Worm (Caenorhabditis elegans) whole organism, young adult: Measurements from ENCODE around the gene ZK795.3.
A peak's percentile ranks its signal among the peaks of the same experiment; 100 is the strongest.

Source experiments
- D2030.7 ChIP-seq: fragments of 200-800 bp; sonication (Bioruptor generic); IDR thresholded peaks from 2 replicates; pipeline ENCODE4 v1.3.6; 2022; ENCODE audit warnings: missing genetic modification reagents, missing genetic modification characterization, missing compliant biosample characterization
- F22D6.2 ChIP-seq: sonication (generic microtip); optimal IDR thresholded peaks from 2 replicates; lab custom pipeline; 2016; ENCODE audit warnings: mild to moderate bottlenecking, missing genetic modification characterization, missing compliant biosample characterization
- F23B12.7 ChIP-seq: sonication (generic microtip); optimal IDR thresholded peaks from 2 replicates; lab custom pipeline; 2017; ENCODE audit warnings: missing genetic modification characterization, mild to moderate bottlenecking, missing compliant biosample characterization, antibody characterized with exemption, moderate library complexity; ENCODE audit not compliant: insufficient read depth
- F37B4.10 ChIP-seq: fragments of 200-800 bp; sonication (Bioruptor generic); IDR thresholded peaks from 2 replicates; pipeline ENCODE4 v1.3.6; 2022; ENCODE audit warnings: missing genetic modification characterization, missing compliant biosample characterization
- F49E8.2 ChIP-seq: sonication (generic microtip); optimal IDR thresholded peaks from 3 replicates; lab custom pipeline; 2017; ENCODE audit warnings: missing genetic modification characterization, mild to moderate bottlenecking, missing compliant biosample characterization, antibody characterized with exemption, moderate library complexity; ENCODE audit not compliant: insufficient read depth
- F52B5.7 ChIP-seq: sonication (generic microtip); optimal IDR thresholded peaks from 2 replicates; lab custom pipeline; 2016; ENCODE audit warnings: mild to moderate bottlenecking, missing genetic modification characterization, missing compliant biosample characterization
- K11D2.4 ChIP-seq: fragments of 200-800 bp; sonication (Bioruptor generic); IDR thresholded peaks from 2 replicates; pipeline ENCODE4 v1.3.6; 2022; ENCODE audit warnings: missing genetic modification reagents, missing genetic modification characterization, missing compliant biosample characterization
- K12H6.12 ChIP-seq: fragments of 200-800 bp; sonication (Bioruptor generic); optimal IDR thresholded peaks from 2 replicates; lab custom pipeline; 2018; ENCODE audit warnings: mild to moderate bottlenecking, missing genetic modification characterization, missing compliant biosample characterization
- ZK185.1 ChIP-seq: sonication (generic microtip); optimal IDR thresholded peaks from 2 replicates; lab custom pipeline; 2016; ENCODE audit warnings: mild to moderate bottlenecking, missing genetic modification characterization, missing compliant biosample characterization; ENCODE audit not compliant: poor library complexity, severe bottlenecking
- ama-1 ChIP-seq, 3 experiments: fragments of 150-350 bp in 1 of 3; sonication (generic microtip) in 2 of 3; optimal IDR thresholded peaks; 2 replicates each; lab custom pipeline; 2014 to 2018; ENCODE audit warnings: missing biosample characterization in 2 of 3, missing genetic modification characterization in 2 of 3, missing genetic modification reagents in 2 of 3
- cebp-1 ChIP-seq, 2 experiments: fragments of 200-800 bp in 1 of 2; sonication (Bioruptor generic) in 1 of 2; sonication (generic microtip) in 1 of 2; IDR thresholded peaks in 1 of 2; optimal IDR thresholded peaks in 1 of 2; 2 replicates each; pipeline versions ENCODE4 v1.3.6 to Lab custom; 2017 to 2022; ENCODE audit warnings: missing compliant biosample characterization in 2 of 2, missing genetic modification characterization in 2 of 2, mild to moderate bottlenecking in 1 of 2, missing genetic modification reagents in 1 of 2, moderate library complexity in 1 of 2
- ceh-79 ChIP-seq: sonication (generic microtip); optimal IDR thresholded peaks from 2 replicates; lab custom pipeline; 2017; ENCODE audit warnings: mild to moderate bottlenecking, missing genetic modification characterization, missing compliant biosample characterization
- ceh-91 ChIP-seq: fragments of 200-800 bp; sonication (Bioruptor generic); IDR thresholded peaks from 2 replicates; pipeline ENCODE4 v1.3.6; 2022; ENCODE audit warnings: missing genetic modification reagents, missing genetic modification characterization, missing compliant biosample characterization
- him-1 ChIP-seq: sonication (generic microtip); optimal IDR thresholded peaks from 2 replicates; lab custom pipeline; 2016; ENCODE audit warnings: missing genotype, missing genetic modification reagents, missing genetic modification characterization, missing compliant biosample characterization
- hmg-1.2 ChIP-seq: fragments of 200-800 bp; sonication (Bioruptor generic); IDR thresholded peaks from 2 replicates; pipeline ENCODE4 v1.3.6; 2022; ENCODE audit warnings: missing genetic modification reagents, missing genetic modification characterization, missing compliant biosample characterization
- hmg-20 ChIP-seq: fragments of 200-800 bp; sonication (Bioruptor generic); IDR thresholded peaks from 2 replicates; pipeline ENCODE4 v1.3.6; 2022; ENCODE audit warnings: missing genetic modification reagents, missing genetic modification characterization, missing compliant biosample characterization
- lag-1 ChIP-seq: fragments of 200-800 bp; sonication (Bioruptor generic); IDR thresholded peaks from 2 replicates; pipeline ENCODE4 v1.3.6; 2022; ENCODE audit warnings: missing genetic modification reagents, missing genetic modification characterization, missing compliant biosample characterization
- lin-35 ChIP-seq, 3 experiments: fragments of 150-350 bp in 2 of 3; sonication (generic microtip) in 1 of 3; optimal IDR thresholded peaks; 2 replicates each; lab custom pipeline; 2014 to 2018; ENCODE audit warnings: missing biosample characterization in 3 of 3, missing genetic modification characterization in 3 of 3, missing genetic modification reagents in 3 of 3
- lin-40 ChIP-seq: sonication (generic microtip); optimal IDR thresholded peaks from 2 replicates; lab custom pipeline; 2016; ENCODE audit warnings: missing genetic modification characterization, mild to moderate bottlenecking, missing compliant biosample characterization, missing genotype, missing genetic modification reagents
- lsl-1 ChIP-seq: fragments of 200-800 bp; sonication (Bioruptor generic); optimal IDR thresholded peaks from 2 replicates; lab custom pipeline; 2018; ENCODE audit warnings: mild to moderate bottlenecking, missing genetic modification characterization, moderate library complexity, missing compliant biosample characterization
- mcd-1 ChIP-seq: fragments of 200-800 bp; sonication (Bioruptor generic); IDR thresholded peaks from 2 replicates; pipeline ENCODE4 v1.3.6; 2022; ENCODE audit warnings: missing genetic modification reagents, missing genetic modification characterization, missing compliant biosample characterization
- mes-4 ChIP-seq: sonication (generic microtip); optimal IDR thresholded peaks from 2 replicates; lab custom pipeline; 2016; ENCODE audit warnings: missing genotype, missing genetic modification characterization, missing compliant biosample characterization
- mxl-1 ChIP-seq: sonication (generic microtip); optimal IDR thresholded peaks from 2 replicates; lab custom pipeline; 2016; ENCODE audit warnings: missing genetic modification characterization, missing compliant biosample characterization
- nhr-80 ChIP-seq: sonication (generic microtip); optimal IDR thresholded peaks from 2 replicates; lab custom pipeline; 2016; ENCODE audit warnings: missing genetic modification characterization, missing compliant biosample characterization
- nhr-90 ChIP-seq: sonication (generic microtip); optimal IDR thresholded peaks from 2 replicates; lab custom pipeline; 2016; ENCODE audit warnings: missing genotype, mild to moderate bottlenecking, missing genetic modification characterization, missing compliant biosample characterization
- pbrm-1 ChIP-seq: fragments of 200-800 bp; sonication (Bioruptor generic); IDR thresholded peaks from 2 replicates; pipeline ENCODE4 v1.3.6; 2022; ENCODE audit warnings: missing genetic modification reagents, missing genetic modification characterization, missing compliant biosample characterization
- rec-8 ChIP-seq, 2 experiments: sonication (generic microtip); optimal IDR thresholded peaks; 2 replicates each; lab custom pipeline; 2016; ENCODE audit warnings: mild to moderate bottlenecking in 2 of 2, missing genetic modification characterization in 2 of 2, missing genetic modification reagents in 2 of 2, missing genotype in 2 of 2, missing biosample characterization in 1 of 2, missing compliant biosample characterization in 1 of 2, moderate library complexity in 1 of 2
- sdz-38 ChIP-seq: sonication (generic microtip); optimal IDR thresholded peaks from 2 replicates; lab custom pipeline; 2016; ENCODE audit warnings: missing genotype, missing genetic modification characterization, missing compliant biosample characterization
- sea-2 ChIP-seq: fragments of 200-800 bp; sonication (Bioruptor generic); IDR thresholded peaks from 2 replicates; pipeline ENCODE4 v1.3.6; 2022; ENCODE audit warnings: missing genetic modification characterization, missing compliant biosample characterization
- snpc-1.1 ChIP-seq: sonication (generic microtip); optimal IDR thresholded peaks from 2 replicates; lab custom pipeline; 2017; ENCODE audit warnings: missing genetic modification characterization, mild to moderate bottlenecking, missing compliant biosample characterization, antibody characterized with exemption, moderate library complexity, missing genotype, missing genetic modification reagents; ENCODE audit not compliant: insufficient read depth
- snpc-4 ChIP-seq, 5 experiments: fragments of 150-350 bp in 1 of 5; sonication (generic microtip) in 4 of 5; optimal IDR thresholded peaks; 2 replicates each; lab custom pipeline; 2014 to 2018; ENCODE audit warnings: missing genetic modification characterization in 5 of 5, missing biosample characterization in 3 of 5, antibody characterized with exemption in 2 of 5, mild to moderate bottlenecking in 2 of 5, missing compliant biosample characterization in 2 of 5, missing genotype in 2 of 5, moderate library complexity in 2 of 5, missing genetic modification reagents in 1 of 5
- somi-1 ChIP-seq: fragments of 200-800 bp; sonication (Bioruptor generic); optimal IDR thresholded peaks from 2 replicates; lab custom pipeline; 2018; ENCODE audit warnings: mild to moderate bottlenecking, missing genetic modification characterization, missing compliant biosample characterization
- unc-62 ChIP-seq: fragments of 150-350 bp; optimal IDR thresholded peaks from 2 replicates; lab custom pipeline; 2014; ENCODE audit warnings: missing biosample characterization, missing genetic modification reagents, missing genetic modification characterization
- zim-3 ChIP-seq: sonication (generic microtip); optimal IDR thresholded peaks from 2 replicates; lab custom pipeline; 2017; ENCODE audit warnings: mild to moderate bottlenecking, missing genetic modification characterization, moderate library complexity, missing compliant biosample characterization
- ztf-26 ChIP-seq: sonication (generic microtip); optimal IDR thresholded peaks from 2 replicates; lab custom pipeline; 2017; ENCODE audit warnings: missing genetic modification characterization, missing compliant biosample characterization
- ztf-3 ChIP-seq: fragments of 200-800 bp; sonication (Bioruptor generic); optimal IDR thresholded peaks from 2 replicates; lab custom pipeline; 2018; ENCODE audit warnings: mild to moderate bottlenecking, missing genetic modification characterization, missing compliant biosample characterization

ZK795.3 gene

ce11 chrIV:12544624-12545023 lies 14.5 kb upstream of the ZK795.3 start:
- no peak for TF ChIP-seq snpc-4 (GFP tag; optimal IDR thresholded peaks at IDR 0.05; lab: Kevin White, UChicago)
- no peak for TF ChIP-seq snpc-4 (tag; optimal IDR thresholded peaks at IDR 0.05; lab: Kevin White, UChicago)
- no peak for TF ChIP-seq ztf-26 (tag; lab: Kevin White, UChicago)
- no peak for TF ChIP-seq lag-1
- TF ChIP-seq F22D6.2 (tag; lab: Kevin White, UChicago) = no peak
- TF ChIP-seq ztf-3 (GFP tag; lab: Kevin White, UChicago) = no peak
- TF ChIP-seq ama-1 (optimal IDR thresholded peaks at IDR 0.05; lab: Kevin White, UChicago) = no peak
- TF ChIP-seq ama-1 (GFP tag; optimal IDR thresholded peaks at IDR 0.05; lab: Kevin White, UChicago) = no peak
- no peak for TF ChIP-seq F23B12.7 (tag; lab: Kevin White, UChicago)
- TF ChIP-seq hmg-20 (GFP tag; lab: Robert Waterston, UW) = no peak
- no peak for TF ChIP-seq mes-4 (tag; lab: Kevin White, UChicago)
- TF ChIP-seq unc-62 (GFP tag; lab: Kevin White, UChicago) = no peak
- TF ChIP-seq snpc-1.1 (tag; lab: Kevin White, UChicago) = no peak
- TF ChIP-seq K11D2.4 (GFP tag; lab: Robert Waterston, UW) = no peak
- no peak for TF ChIP-seq somi-1 (GFP tag; lab: Kevin White, UChicago)

- TF ChIP-seq mcd-1 (GFP tag; lab: Robert Waterston, UW) (no peak), nhr-90 (no peak), F37B4.10 (no peak), hmg-1.2 (GFP tag; lab: Robert Waterston, UW) (peak; percentile 64; the same call in 1 of the 2 replicates), F52B5.7 (tag; lab: Kevin White, UChicago) (no peak)
These were observed 13.8 kb upstream of the ZK795.3 start for ce11 chrIV:12545393-12545792.

- TF ChIP-seq him-1 (tag; lab: Kevin White, UChicago) (no peak), nhr-80 (tag; lab: Kevin White, UChicago) (no peak), sdz-38 (tag; lab: Kevin White, UChicago) (no peak), lin-40 (no peak), zim-3 (no peak), lsl-1 (GFP tag; lab: Kevin White, UChicago) (no peak), ceh-79 (tag; lab: Kevin White, UChicago) (no peak), mxl-1 (tag; lab: Kevin White, UChicago) (no peak), sea-2 (GFP tag; lab: Robert Waterston, UW) (no peak), lin-35 (GFP tag; optimal IDR thresholded peaks at IDR 0.05; lab: Kevin White, UChicago) (no peak), ceh-91 (GFP tag; lab: Robert Waterston, UW) (no peak), ama-1 (optimal IDR thresholded peaks at IDR 0.05; lab: Kevin White, UChicago) (no peak), ama-1 (GFP tag; optimal IDR thresholded peaks at IDR 0.05; lab: Kevin White, UChicago) (no peak), D2030.7 (GFP tag; lab: Robert Waterston, UW) (no peak), K12H6.12 (no peak), rec-8 (tag; optimal IDR thresholded peaks at IDR 0.05; lab: Kevin White, UChicago) (no peak)
- TF ChIP-seq, all 124 proteins: peak for 0
These were observed 13.3 kb upstream of the ZK795.3 start for ce11 chrIV:12545902-12546301.

- TF ChIP-seq pbrm-1 (GFP tag; lab: Robert Waterston, UW) = no peak
- TF ChIP-seq ceh-91 (GFP tag; lab: Robert Waterston, UW) = no peak
- no peak for TF ChIP-seq cebp-1 (GFP tag; IDR thresholded peaks at IDR 0.05; lab: Robert Waterston, UW)
- no peak for TF ChIP-seq cebp-1 (tag; optimal IDR thresholded peaks at IDR 0.05; lab: Kevin White, UChicago)
- TF ChIP-seq ZK185.1 (tag; lab: Kevin White, UChicago) = no peak
- no peak for TF ChIP-seq F49E8.2 (tag; lab: Kevin White, UChicago)
These were observed 11.3 kb upstream of the ZK795.3 start, which contains the start of gene ipmk-1 for ce11 chrIV:12547824-12548223. TSS of gene ipmk-1 (plus strand) at chrIV:12548124.
